Worm (Caenorhabditis elegans): ENCODE results near the gene npax-1.

DNA sequence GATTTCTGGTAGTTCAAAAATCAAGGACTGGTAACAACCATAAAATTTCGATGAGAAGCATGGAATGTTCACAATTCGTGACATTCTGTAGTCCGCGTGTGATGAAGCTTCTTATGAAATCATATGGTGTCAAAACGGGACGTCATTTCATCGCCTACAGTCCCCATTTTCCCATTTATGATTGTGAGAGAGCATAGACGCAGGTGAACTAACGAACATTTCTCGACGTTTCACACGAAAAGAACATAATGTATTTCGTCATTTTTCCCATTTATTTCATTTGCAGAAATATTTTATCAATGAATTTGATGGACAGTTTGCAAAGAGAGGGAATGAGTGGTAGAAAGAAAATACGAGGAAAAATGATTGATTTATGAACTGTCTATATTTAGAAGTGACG lies 44.0 kb downstream of the npax-1 start:
- no peak for TF ChIP-seq zag-1 (tag; optimal IDR thresholded peaks at IDR 0.05)
- no peak for TF ChIP-seq ama-1 (optimal IDR thresholded peaks at IDR 0.05)
- TF ChIP-seq aly-2 (tag; optimal IDR thresholded peaks at IDR 0.05) = no peak
- TF ChIP-seq nhr-237 (tag; optimal IDR thresholded peaks at IDR 0.05) = no peak
- no peak for TF ChIP-seq pha-4 (tag; optimal IDR thresholded peaks at IDR 0.05)
- TF ChIP-seq mml-1 (tag; optimal IDR thresholded peaks at IDR 0.05) = no peak
- TF ChIP-seq elt-2 (tag; optimal IDR thresholded peaks at IDR 0.05) = peak; percentile 49
- TF ChIP-seq fkh-10 (GFP tag; optimal IDR thresholded peaks at IDR 0.05) = no peak
- TF ChIP-seq elt-1 (tag; optimal IDR thresholded peaks at IDR 0.05) = no peak
- TF ChIP-seq egl-27 (tag; optimal IDR thresholded peaks at IDR 0.05) = no peak
- no peak for TF ChIP-seq nhr-23 (tag; optimal IDR thresholded peaks at IDR 0.05)

Data from whole organism, L3 larva.